Worm (Caenorhabditis elegans) whole organism, dauer: Measurements from ENCODE around the gene F47F2.1.

Experiments used
- unc-62 ChIP-seq: sonication (generic microtip); optimal IDR thresholded peaks from 2 replicates; lab custom pipeline; 2017; ENCODE audit warnings: missing biosample characterization, missing genetic modification reagents, missing genetic modification characterization

Gene F47F2.1

DNA sequence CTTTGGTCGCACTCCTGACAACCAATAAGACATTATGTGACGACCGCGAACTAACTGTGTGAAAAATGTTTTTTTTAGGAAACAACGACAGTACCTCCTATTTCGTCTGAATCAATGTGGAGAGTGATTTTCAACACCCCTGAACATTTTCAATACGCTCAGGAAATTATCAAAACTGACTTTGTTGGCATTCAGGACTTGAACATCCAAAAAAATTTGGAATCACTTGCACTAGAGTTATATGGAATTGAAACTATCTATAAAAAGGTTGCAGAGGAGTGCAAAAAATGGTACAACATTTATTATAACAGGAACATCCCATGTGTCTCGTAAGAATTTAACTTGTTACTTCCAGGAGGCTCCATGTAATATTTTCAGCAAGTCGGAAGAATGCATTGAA lies 39.8 kb downstream of the F47F2.1 start:
- no peak for TF ChIP-seq unc-62 (GFP tag; lab: Kevin White, UChicago)

DNA sequence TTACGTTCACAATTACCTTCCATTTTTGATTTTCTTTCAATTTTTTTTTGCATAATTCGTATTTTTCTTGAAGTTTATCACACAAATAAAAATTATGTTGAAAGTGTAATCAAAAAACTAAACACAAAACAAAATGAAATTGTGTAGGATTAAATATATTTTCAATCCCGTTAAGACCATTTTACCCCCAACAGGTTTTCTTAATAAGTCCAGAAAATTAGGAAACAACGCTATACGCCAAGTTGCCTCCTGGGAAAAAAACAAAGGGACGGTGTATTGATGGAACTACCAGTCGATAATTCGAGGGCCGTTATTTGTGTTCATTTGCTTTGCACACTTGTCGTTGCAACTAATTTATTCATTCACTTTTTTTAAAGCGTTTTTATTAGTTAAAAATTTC lies 41.4 kb downstream of the F47F2.1 start:
- no peak for TF ChIP-seq unc-62 (GFP tag; lab: Kevin White, UChicago)

- TF ChIP-seq unc-62 (GFP tag; lab: Kevin White, UChicago): no peak
These were observed 41.8 kb downstream of the F47F2.1 start, which contains the start of gene T22B2.2 for ce11 chrX:3920101-3920500. T22B2.2 (plus strand) TSS chrX:3920401.

- no peak for TF ChIP-seq unc-62 (GFP tag; lab: Kevin White, UChicago)
These were observed 42.4 kb downstream of the F47F2.1 start for ce11 chrX:3920747-3921146.

- no peak for TF ChIP-seq unc-62 (GFP tag; lab: Kevin White, UChicago)
These were observed 47.4 kb downstream of the F47F2.1 start, which contains the start of gene T22B2.1 for ce11 chrX:3925776-3926175. T22B2.1 (plus strand) TSS chrX:3926076.

DNA sequence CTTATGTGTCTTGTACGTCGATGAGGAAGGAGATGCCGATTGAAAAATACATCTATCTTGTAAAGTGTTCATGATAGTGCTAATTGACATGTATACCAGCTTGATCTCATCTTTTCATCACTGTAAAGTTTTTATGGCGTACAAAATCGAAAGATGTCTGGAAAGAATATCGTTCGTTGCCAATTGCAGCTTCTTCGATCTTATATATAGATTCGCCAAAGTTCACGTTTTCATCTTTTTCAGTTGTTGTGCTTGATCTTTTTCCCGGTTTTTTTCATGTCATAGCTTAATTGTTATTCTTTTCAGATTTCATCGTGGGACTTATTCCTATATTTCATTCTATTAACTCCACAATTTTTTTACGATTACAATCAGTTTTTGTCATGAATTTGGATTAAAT lies 53.0 kb downstream of the F47F2.1 start, which contains the start of gene adt-3:
Gene adt-3 (plus strand): TSS at position 301 of the 400 bp plus-strand sequence.
- TF ChIP-seq unc-62 (GFP tag; lab: Kevin White, UChicago): no peak

- TF ChIP-seq unc-62 (GFP tag; lab: Kevin White, UChicago): no peak
These were observed 54.4 kb downstream of the F47F2.1 start for ce11 chrX:3932694-3933093.

ce11 chrX:3937483-3937882 lies 59.1 kb downstream of the F47F2.1 start:
- no peak for TF ChIP-seq unc-62 (GFP tag; lab: Kevin White, UChicago)

DNA sequence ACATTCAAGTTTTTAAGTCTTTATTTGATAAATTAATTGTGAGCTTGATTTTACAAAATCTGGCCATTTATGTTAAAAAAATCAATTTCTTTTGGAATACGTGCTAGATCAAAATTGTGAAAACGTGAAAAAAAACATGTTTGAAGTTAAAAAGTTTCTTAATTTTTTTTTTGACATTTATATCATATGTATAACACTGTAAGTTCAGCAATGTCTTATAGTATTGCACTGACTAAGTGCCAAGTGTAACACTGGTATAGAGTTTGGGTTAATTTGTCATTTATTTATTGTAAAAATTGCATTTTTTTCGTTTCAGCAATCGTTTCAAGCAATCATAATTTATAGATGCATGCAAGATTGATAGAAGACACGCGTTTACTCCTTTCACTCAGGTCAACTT lies 59.6 kb downstream of the F47F2.1 start:
- TF ChIP-seq unc-62 (GFP tag; lab: Kevin White, UChicago): no peak

DNA sequence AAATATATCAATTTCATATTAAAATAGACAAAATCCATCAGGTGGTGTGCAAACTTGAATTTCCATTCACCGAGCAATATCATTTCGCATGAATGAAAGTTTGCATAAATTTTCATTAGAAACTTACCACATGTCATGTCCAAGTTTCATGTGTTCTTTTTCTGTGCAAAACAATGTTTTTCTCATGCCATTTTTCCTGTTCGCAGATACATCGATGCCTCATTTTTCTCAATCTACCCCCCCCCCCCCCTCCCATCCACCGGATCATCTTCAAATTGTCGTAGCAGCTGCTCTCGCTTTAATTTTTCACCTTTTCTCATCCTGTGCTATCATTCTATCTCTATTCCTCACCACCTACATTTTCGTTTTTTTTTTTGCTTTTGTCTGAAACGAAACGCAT lies 60.6 kb downstream of the F47F2.1 start, which contains the start of gene T19D2.3:
Gene T19D2.3 (plus strand): TSS at position 301 of the 400 bp plus-strand sequence.
- TF ChIP-seq unc-62 (GFP tag; lab: Kevin White, UChicago): no peak

DNA sequence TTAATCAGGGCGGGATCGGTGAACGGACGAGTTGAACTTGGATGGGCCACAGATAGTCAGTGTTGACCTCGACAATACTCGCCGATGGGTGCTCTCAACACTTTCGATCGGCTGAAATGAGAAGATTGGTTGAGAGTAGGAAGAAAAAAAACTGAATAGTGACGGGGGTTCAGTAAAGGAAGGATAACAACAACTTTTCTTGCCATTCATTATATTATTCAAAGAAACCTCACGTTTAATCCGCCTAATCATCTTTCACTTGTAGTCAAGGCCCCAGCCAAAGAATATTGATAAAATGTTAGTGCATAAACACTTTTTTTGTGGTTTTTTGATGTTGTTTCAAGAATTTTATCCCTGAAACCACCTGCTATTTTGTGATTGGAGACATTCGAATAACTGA lies 63.9 kb downstream of the F47F2.1 start, which contains the start of gene T19D2.13:
Gene T19D2.13 (minus strand): TSS at position 101 of the 400 bp plus-strand sequence.
- no peak for TF ChIP-seq unc-62 (GFP tag; lab: Kevin White, UChicago)
